Worm (Caenorhabditis elegans): ENCODE results near the gene spds-1.

ce11 chrII:12828863-12829262 is 22.2 kb downstream of the spds-1 start, which contains the start of gene Y46G5A.23:
- TF ChIP-seq sptf-1 (tag; optimal IDR thresholded peaks at IDR 0.05), result no peak
- no peak for TF ChIP-seq hlh-1 (tag; optimal IDR thresholded peaks at IDR 0.05)
- TF ChIP-seq nhr-237 (tag; optimal IDR thresholded peaks at IDR 0.05), result no peak
- no peak for TF ChIP-seq mab-5 (tag; optimal IDR thresholded peaks at IDR 0.05)
- no peak for TF ChIP-seq lin-13 (tag; optimal IDR thresholded peaks at IDR 0.05)
- TF ChIP-seq unc-62 (GFP tag; optimal IDR thresholded peaks at IDR 0.05), result no peak
- TF ChIP-seq ceh-39 (tag; optimal IDR thresholded peaks at IDR 0.05), result no peak
- no peak for TF ChIP-seq pha-4 (tag; optimal IDR thresholded peaks at IDR 0.05)
- TF ChIP-seq elt-3 (tag; optimal IDR thresholded peaks at IDR 0.05), result no peak
- no peak for TF ChIP-seq unc-120 (tag; optimal IDR thresholded peaks at IDR 0.05; ENCODE audit: poor library complexity, severe bottlenecking)
- no peak for TF ChIP-seq unc-39 (tag; optimal IDR thresholded peaks at IDR 0.05)

Data from whole organism, mixed stage, embryonic.